Worm (Caenorhabditis elegans) whole organism, L3 larva: ENCODE results near the gene Y7A5A.3.

Experiments
- R02D3.7 ChIP-seq: fragments of 150-350 bp; optimal IDR thresholded peaks from 2 replicates; lab custom pipeline; 2014; ENCODE audit warnings: missing biosample characterization, missing genetic modification characterization
- ZK546.5 ChIP-seq: sonication (generic microtip); optimal IDR thresholded peaks from 2 replicates; lab custom pipeline; 2017; ENCODE audit warnings: missing biosample characterization, missing genetic modification characterization
- ceh-28 ChIP-seq: fragments of 150-350 bp; optimal IDR thresholded peaks from 2 replicates; lab custom pipeline; 2014; ENCODE audit warnings: missing biosample characterization, missing genetic modification reagents, missing genetic modification characterization
- ceh-82 ChIP-seq: fragments of 150-350 bp; optimal IDR thresholded peaks from 2 replicates; lab custom pipeline; 2014; ENCODE audit warnings: missing biosample characterization, missing genetic modification characterization
- ceh-9 ChIP-seq: sonication (generic microtip); optimal IDR thresholded peaks from 2 replicates; lab custom pipeline; 2018; ENCODE audit warnings: missing biosample characterization, missing genetic modification characterization
- daf-12 ChIP-seq: fragments of 150-350 bp; optimal IDR thresholded peaks from 2 replicates; lab custom pipeline; 2014; ENCODE audit warnings: missing biosample characterization, missing genetic modification reagents, missing genetic modification characterization
- egl-27 ChIP-seq: sonication (generic microtip); optimal IDR thresholded peaks from 4 replicates; lab custom pipeline; 2017; ENCODE audit warnings: missing biosample characterization, missing genetic modification reagents, missing genetic modification characterization
- egl-5 ChIP-seq: fragments of 150-350 bp; optimal IDR thresholded peaks from 2 replicates; lab custom pipeline; 2017; ENCODE audit warnings: missing biosample characterization, missing genetic modification reagents, missing genetic modification characterization, inconsistent platforms
- elt-2 ChIP-seq: sonication (generic microtip); optimal IDR thresholded peaks from 2 replicates; lab custom pipeline; 2016; ENCODE audit warnings: missing genetic modification reagents, mild to moderate bottlenecking, missing genetic modification characterization, missing compliant biosample characterization
- fkh-10 ChIP-seq: sonication (generic microtip); optimal IDR thresholded peaks from 2 replicates; lab custom pipeline; 2017; ENCODE audit warnings: missing biosample characterization, missing genetic modification reagents, missing genetic modification characterization
- fkh-2 ChIP-seq: fragments of 150-350 bp; optimal IDR thresholded peaks from 2 replicates; lab custom pipeline; 2014; ENCODE audit warnings: missing biosample characterization, missing genetic modification reagents, missing genetic modification characterization
- hmg-11 ChIP-seq: sonication (generic microtip); optimal IDR thresholded peaks from 2 replicates; lab custom pipeline; 2016; ENCODE audit warnings: missing genetic modification characterization, missing compliant biosample characterization
- jun-1 ChIP-seq: fragments of 150-350 bp; optimal IDR thresholded peaks from 2 replicates; lab custom pipeline; 2014; ENCODE audit warnings: missing biosample characterization, missing genetic modification reagents, missing genetic modification characterization
- lin-15B ChIP-seq: fragments of 150-350 bp; optimal IDR thresholded peaks from 2 replicates; lab custom pipeline; 2014; ENCODE audit warnings: missing biosample characterization, missing genetic modification characterization
- lin-39 ChIP-seq: fragments of 150-350 bp; optimal IDR thresholded peaks from 2 replicates; lab custom pipeline; 2018; ENCODE audit warnings: missing biosample characterization, missing genetic modification reagents, missing genetic modification characterization
- lsy-12 ChIP-seq: sonication (generic microtip); optimal IDR thresholded peaks from 2 replicates; lab custom pipeline; 2016; ENCODE audit warnings: mild to moderate bottlenecking, missing genetic modification characterization, missing compliant biosample characterization
- mml-1 ChIP-seq: fragments of 150-350 bp; sonication (generic microtip); optimal IDR thresholded peaks from 3 replicates; lab custom pipeline; 2014; ENCODE audit warnings: missing biosample characterization, missing genetic modification characterization
- nfya-1 ChIP-seq: sonication (generic microtip); optimal IDR thresholded peaks from 2 replicates; lab custom pipeline; 2017; ENCODE audit warnings: missing genetic modification characterization, mild to moderate bottlenecking, missing compliant biosample characterization, antibody characterized with exemption, moderate library complexity; ENCODE audit not compliant: insufficient read depth
- nhr-11 ChIP-seq: fragments of 150-350 bp; optimal IDR thresholded peaks from 2 replicates; lab custom pipeline; 2014; ENCODE audit warnings: missing biosample characterization, missing genetic modification characterization
- nhr-23 ChIP-seq: fragments of 150-350 bp; optimal IDR thresholded peaks from 2 replicates; lab custom pipeline; 2014; ENCODE audit warnings: missing biosample characterization, missing genetic modification reagents, missing genetic modification characterization
- nhr-237 ChIP-seq: fragments of 150-350 bp; optimal IDR thresholded peaks from 2 replicates; lab custom pipeline; 2014; ENCODE audit warnings: missing biosample characterization, missing genetic modification characterization
- nhr-25 ChIP-seq: sonication (generic microtip); optimal IDR thresholded peaks from 2 replicates; lab custom pipeline; 2017; ENCODE audit warnings: missing biosample characterization, missing genetic modification characterization
- nhr-43 ChIP-seq: sonication (generic microtip); optimal IDR thresholded peaks from 2 replicates; lab custom pipeline; 2016; ENCODE audit warnings: mild to moderate bottlenecking, missing genetic modification characterization, missing compliant biosample characterization; ENCODE audit not compliant: poor library complexity, severe bottlenecking
- nhr-77 ChIP-seq: fragments of 150-350 bp; optimal IDR thresholded peaks from 2 replicates; lab custom pipeline; 2014; ENCODE audit warnings: missing biosample characterization, missing genetic modification characterization
- pha-4 ChIP-seq: fragments of 150-350 bp; optimal IDR thresholded peaks from 2 replicates; lab custom pipeline; 2014; ENCODE audit warnings: missing biosample characterization, missing genetic modification reagents, missing genetic modification characterization
- pqm-1 ChIP-seq: fragments of 150-350 bp; optimal IDR thresholded peaks from 2 replicates; lab custom pipeline; 2017; ENCODE audit warnings: missing biosample characterization, missing genetic modification characterization, inconsistent platforms
- skn-1 ChIP-seq: fragments of 150-350 bp; optimal IDR thresholded peaks from 2 replicates; lab custom pipeline; 2014; ENCODE audit warnings: missing biosample characterization, missing genetic modification characterization
- snpc-4 ChIP-seq: fragments of 150-350 bp; optimal IDR thresholded peaks from 2 replicates; lab custom pipeline; 2014; ENCODE audit warnings: missing biosample characterization, missing genetic modification characterization
- tbx-2 ChIP-seq: sonication (generic microtip); optimal IDR thresholded peaks from 2 replicates; lab custom pipeline; 2016; ENCODE audit warnings: mild to moderate bottlenecking, missing genetic modification characterization, missing compliant biosample characterization
- unc-39 ChIP-seq: sonication (generic microtip); optimal IDR thresholded peaks from 4 replicates; lab custom pipeline; 2017; ENCODE audit warnings: missing biosample characterization, missing genetic modification characterization
- unc-62 ChIP-seq: fragments of 150-350 bp; sonication (generic microtip); optimal IDR thresholded peaks from 4 replicates; lab custom pipeline; 2014; ENCODE audit warnings: missing biosample characterization, missing genetic modification reagents, missing genetic modification characterization
- zag-1 ChIP-seq: fragments of 150-350 bp; optimal IDR thresholded peaks from 2 replicates; lab custom pipeline; 2014; ENCODE audit warnings: missing biosample characterization, missing genetic modification characterization
- ztf-11 ChIP-seq: fragments of 150-350 bp; optimal IDR thresholded peaks from 2 replicates; lab custom pipeline; 2014; ENCODE audit warnings: missing biosample characterization, missing genetic modification characterization
- ztf-4 ChIP-seq: fragments of 150-350 bp; optimal IDR thresholded peaks from 2 replicates; lab custom pipeline; 2014; ENCODE audit warnings: missing biosample characterization, missing genetic modification characterization

The Y7A5A.3 gene

DNA sequence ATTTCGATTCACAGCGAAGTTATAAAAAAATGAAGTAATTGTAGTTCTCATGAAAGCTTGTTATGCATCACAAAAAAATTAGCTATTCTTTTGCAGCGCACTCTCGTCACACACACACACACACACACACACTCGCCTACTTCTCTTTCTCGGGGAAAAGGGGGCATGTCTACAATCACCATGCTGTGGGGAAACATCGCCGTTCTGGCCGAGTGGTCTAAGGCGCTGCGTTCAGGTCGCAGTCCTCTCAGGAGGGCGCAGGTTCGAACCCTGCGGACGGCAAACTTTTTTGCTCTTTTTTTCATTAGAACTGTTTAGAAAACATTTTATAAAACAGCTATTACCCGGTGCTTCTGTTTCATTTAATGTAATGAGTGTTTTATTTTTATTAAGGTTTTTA is 42.6 kb downstream of the Y7A5A.3 start (continued):
- TF ChIP-seq ceh-28 (tag; lab: Kevin White, UChicago) (peak; percentile 30), nhr-43 (tag; lab: Kevin White, UChicago) (peak; percentile 46), unc-62 (GFP tag; lab: Kevin White, UChicago) (no peak)
- TF ChIP-seq, all 47 proteins: peak for 18

ce11 chrX:15740526-15740925 is 43.9 kb downstream of the Y7A5A.3 start, which contains the start of gene srg-64:
Gene srg-64 (minus strand): TSS chrX:15740626.
- TF ChIP-seq ZK546.5 (tag; lab: Kevin White, UChicago): no peak
- no peak for TF ChIP-seq nhr-237 (tag; lab: Kevin White, UChicago)
- TF ChIP-seq hmg-11 (tag; lab: Kevin White, UChicago): no peak
- no peak for TF ChIP-seq fkh-2 (tag; lab: Kevin White, UChicago)
- TF ChIP-seq mml-1 (tag; lab: Kevin White, UChicago): no peak
- no peak for TF ChIP-seq ztf-11

DNA sequence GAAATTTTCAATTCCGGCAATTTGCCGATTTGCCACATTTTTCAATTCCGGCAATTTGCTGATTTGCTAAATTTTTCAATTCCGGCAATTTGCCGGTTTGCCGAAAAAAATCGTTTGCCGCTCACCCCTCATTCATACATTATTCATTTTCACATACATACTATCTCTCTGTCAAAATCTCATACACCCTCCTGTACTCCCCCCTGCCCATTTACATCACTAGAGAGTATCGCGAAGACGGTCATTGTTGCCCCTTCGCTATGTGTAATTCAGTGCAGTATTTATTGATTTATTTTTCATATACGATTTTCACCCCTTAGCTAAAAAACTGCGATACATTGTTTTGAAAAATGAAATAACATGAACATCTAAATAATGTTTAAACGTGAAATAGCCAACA is 48.1 kb downstream of the Y7A5A.3 start:
- TF ChIP-seq nhr-25 (tag; lab: Kevin White, UChicago): peak; percentile 84
- TF ChIP-seq zag-1 (tag; lab: Kevin White, UChicago): no peak
- TF ChIP-seq elt-2 (tag; lab: Kevin White, UChicago): peak; percentile 48
- TF ChIP-seq pqm-1 (tag; lab: Kevin White, UChicago): peak; percentile 47
- TF ChIP-seq ceh-82 (tag; lab: Kevin White, UChicago): peak; percentile 72
- TF ChIP-seq lin-15B (tag; lab: Kevin White, UChicago): peak; percentile 59
- TF ChIP-seq ZK546.5 (tag; lab: Kevin White, UChicago): no peak
- TF ChIP-seq nhr-11 (tag; lab: Kevin White, UChicago): no peak
- TF ChIP-seq tbx-2 (tag; lab: Kevin White, UChicago): peak; percentile 82
- TF ChIP-seq skn-1: peak; percentile 70
- peak; percentile 60 for TF ChIP-seq R02D3.7 (tag; lab: Kevin White, UChicago)
- no peak for TF ChIP-seq nfya-1 (tag; lab: Kevin White, UChicago)
- peak; percentile 92 for TF ChIP-seq nhr-43 (tag; lab: Kevin White, UChicago)
- peak; percentile 46 for TF ChIP-seq lin-39 (tag; lab: Kevin White, UChicago)
- peak; percentile 97 for TF ChIP-seq ceh-28 (tag; lab: Kevin White, UChicago)
- TF ChIP-seq nhr-23 (tag; lab: Kevin White, UChicago): peak; percentile 84
- peak; percentile 85 for TF ChIP-seq hmg-11 (tag; lab: Kevin White, UChicago)
- no peak for TF ChIP-seq unc-39 (tag; lab: Kevin White, UChicago)
- TF ChIP-seq lsy-12: peak; percentile 65
- peak; percentile 86 for TF ChIP-seq pha-4 (tag; lab: Kevin White, UChicago)
- TF ChIP-seq fkh-10 (GFP tag; lab: Kevin White, UChicago): no peak
- peak; percentile 85 for TF ChIP-seq nhr-77 (tag; lab: Kevin White, UChicago)
- no peak for TF ChIP-seq ceh-9
- peak; percentile 4 for TF ChIP-seq egl-27 (tag; lab: Kevin White, UChicago)
- TF ChIP-seq egl-5: peak; percentile 47
- peak; percentile 91 for TF ChIP-seq jun-1 (tag; lab: Kevin White, UChicago)
- no peak for TF ChIP-seq ztf-4 (tag; lab: Kevin White, UChicago)
- TF ChIP-seq snpc-4 (tag; lab: Kevin White, UChicago): peak; percentile 85
- TF ChIP-seq daf-12: no peak
